In the genomic region with DNA sequence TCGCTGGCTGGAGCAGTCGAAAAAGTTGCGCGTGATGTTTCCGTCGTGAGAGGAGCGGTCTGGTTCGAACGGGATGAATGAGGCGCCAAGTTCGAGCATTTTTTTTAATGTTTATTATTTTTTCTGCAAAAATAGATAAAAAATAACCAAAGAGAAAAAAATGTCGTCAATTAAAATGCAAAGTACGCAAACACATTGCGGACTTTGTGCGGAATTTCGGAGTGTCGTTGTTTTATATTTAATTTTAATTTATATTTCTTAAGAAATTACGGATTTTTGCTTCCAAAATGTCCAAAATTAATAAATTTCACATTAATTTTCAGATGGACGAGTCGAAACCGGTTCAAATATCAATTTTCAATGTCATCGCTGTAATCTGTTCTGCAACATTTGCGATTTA, we compare ENCODE assay signal across 7 worm cellular contexts.
TF ChIP-seq lines count a peak whose summit lies in the region.

A gene (plus strand): TSS at position 78 of the 400 bp plus-strand sequence.
A gene (minus strand): TSS at position 133 of the 400 bp plus-strand sequence.

TF ChIP-seq in whole organism, L1 larva, 84 proteins besides CTCF, POLR2A, EP300 and RAD21 (continues in another document):
- TF ChIP-seq tbx-2 (tag; optimal IDR thresholded peaks at IDR 0.05; lab: Kevin White, UChicago) (peak; percentile 75), hpl-2 (GFP tag; optimal IDR thresholded peaks at IDR 0.05; lab: Kevin White, UChicago) (no peak), nhr-71 (tag; optimal IDR thresholded peaks at IDR 0.05; lab: Kevin White, UChicago) (peak; percentile 79), nhr-90 (tag; optimal IDR thresholded peaks at IDR 0.05; lab: Kevin White, UChicago; ENCODE audit: poor library complexity) (peak; percentile 71), ceh-90 (tag; optimal IDR thresholded peaks at IDR 0.05; lab: Kevin White, UChicago) (peak; percentile 17), aly-2 (tag; optimal IDR thresholded peaks at IDR 0.05; lab: Kevin White, UChicago) (peak; percentile 10), unc-130 (tag; optimal IDR thresholded peaks at IDR 0.05; lab: Kevin White, UChicago) (peak; percentile 95), sptf-1 (tag; optimal IDR thresholded peaks at IDR 0.05; lab: Kevin White, UChicago) (no peak), skn-1 (tag; optimal IDR thresholded peaks at IDR 0.05; lab: Kevin White, UChicago) (peak; percentile 55), Y116A8C.19 (tag; optimal IDR thresholded peaks at IDR 0.05; lab: Kevin White, UChicago; ENCODE audit: borderline replicate concordance) (no peak), dsc-1 (tag; optimal IDR thresholded peaks at IDR 0.05; lab: Kevin White, UChicago) (peak; percentile 75)

TF ChIP-seq in whole organism, L2 larva, 48 proteins besides CTCF, POLR2A, EP300 and RAD21 (continues in another document):
- TF ChIP-seq F13H6.1 (tag; optimal IDR thresholded peaks at IDR 0.05; lab: Kevin White, UChicago) (peak; percentile 15), ceh-82 (tag; optimal IDR thresholded peaks at IDR 0.05; lab: Kevin White, UChicago) (no peak), peb-1 (tag; optimal IDR thresholded peaks at IDR 0.05; lab: Kevin White, UChicago) (no peak), C34F6.9 (tag; optimal IDR thresholded peaks at IDR 0.05; lab: Kevin White, UChicago) (peak; percentile 85), lsy-2 (tag; optimal IDR thresholded peaks at IDR 0.05; lab: Kevin White, UChicago) (peak; percentile 45 to 83), aly-2 (tag; optimal IDR thresholded peaks at IDR 0.05; lab: Kevin White, UChicago) (no peak), unc-39 (tag; optimal IDR thresholded peaks at IDR 0.05; lab: Kevin White, UChicago) (no peak), zag-1 (tag; optimal IDR thresholded peaks at IDR 0.05; lab: Kevin White, UChicago) (no peak), dmd-4 (tag; optimal IDR thresholded peaks at IDR 0.05; lab: Kevin White, UChicago) (no peak), unc-55 (GFP tag; optimal IDR thresholded peaks at IDR 0.05; lab: Kevin White, UChicago) (peak; percentile 85), ztf-4 (tag; optimal IDR thresholded peaks at IDR 0.05; lab: Kevin White, UChicago) (peak; percentile 6), elt-1 (tag; optimal IDR thresholded peaks at IDR 0.05; lab: Kevin White, UChicago) (no peak), sma-3 (GFP tag; optimal IDR thresholded peaks at IDR 0.05; lab: Kevin White, UChicago) (peak; percentile 75)

TF ChIP-seq in whole organism, L3 larva, 47 proteins besides CTCF, POLR2A, EP300 and RAD21 (continues in another document):
- TF ChIP-seq elt-2 (tag; optimal IDR thresholded peaks at IDR 0.05; lab: Kevin White, UChicago) (peak; percentile 16), lsy-12 (tag; optimal IDR thresholded peaks at IDR 0.05; lab: Kevin White, UChicago) (no peak), hmg-11 (tag; optimal IDR thresholded peaks at IDR 0.05; lab: Kevin White, UChicago) (peak; percentile 50), sea-2 (GFP tag; optimal IDR thresholded peaks at IDR 0.05; lab: Kevin White, UChicago) (no peak), eor-1 (tag; optimal IDR thresholded peaks at IDR 0.05; lab: Kevin White, UChicago) (peak in 1 of 2 experiments; percentile 60), nhr-67 (tag; optimal IDR thresholded peaks at IDR 0.05; lab: Kevin White, UChicago) (no peak), R02D3.7 (tag; optimal IDR thresholded peaks at IDR 0.05; lab: Kevin White, UChicago) (peak; percentile 66), ceh-16 (tag; optimal IDR thresholded peaks at IDR 0.05; lab: Kevin White, UChicago) (no peak), ceh-9 (tag; optimal IDR thresholded peaks at IDR 0.05; lab: Kevin White, UChicago) (no peak), nhr-77 (tag; optimal IDR thresholded peaks at IDR 0.05; lab: Kevin White, UChicago) (no peak), nhr-43 (tag; optimal IDR thresholded peaks at IDR 0.05; lab: Kevin White, UChicago; ENCODE audit: poor library complexity, severe bottlenecking) (no peak), pqm-1 (tag; optimal IDR thresholded peaks at IDR 0.05; lab: Kevin White, UChicago) (no peak), elt-1 (tag; optimal IDR thresholded peaks at IDR 0.05; lab: Kevin White, UChicago) (no peak)

TF ChIP-seq in whole organism, L4 larva, 104 proteins besides CTCF, POLR2A, EP300 and RAD21 (continues in another document):
- no peak for TF ChIP-seq egl-27 (tag; optimal IDR thresholded peaks at IDR 0.05; lab: Kevin White, UChicago)
- TF ChIP-seq snpc-1.2 (GFP tag; IDR thresholded peaks at IDR 0.05; lab: Robert Waterston, UW) = no peak
- no peak for TF ChIP-seq T26A8.4 (GFP tag; IDR thresholded peaks at IDR 0.05; lab: Robert Waterston, UW)
- peak; percentile 17 for TF ChIP-seq nhr-6 (tag; optimal IDR thresholded peaks at IDR 0.05; lab: Kevin White, UChicago)
- no peak for TF ChIP-seq R02D3.7 (tag; optimal IDR thresholded peaks at IDR 0.05; lab: Kevin White, UChicago)
- no peak for TF ChIP-seq lir-3 (tag; optimal IDR thresholded peaks at IDR 0.05; lab: Kevin White, UChicago)
- no peak for TF ChIP-seq snpc-4 (tag; optimal IDR thresholded peaks at IDR 0.05; lab: Kevin White, UChicago)
- no peak for TF ChIP-seq D1046.2 (GFP tag; IDR thresholded peaks at IDR 0.05; lab: Robert Waterston, UW)
- no peak for TF ChIP-seq zip-11 (GFP tag; IDR thresholded peaks at IDR 0.05; lab: Robert Waterston, UW)
- TF ChIP-seq ceh-82 (tag; optimal IDR thresholded peaks at IDR 0.05; lab: Kevin White, UChicago) = no peak
- no peak for TF ChIP-seq aly-2 (tag; optimal IDR thresholded peaks at IDR 0.05; lab: Kevin White, UChicago)
- TF ChIP-seq zfp-2 (tag; optimal IDR thresholded peaks at IDR 0.05; lab: Kevin White, UChicago) = no peak
- no peak for TF ChIP-seq mdt-29 (GFP tag; IDR thresholded peaks at IDR 0.05; lab: Robert Waterston, UW)
- TF ChIP-seq nhr-11 (tag; optimal IDR thresholded peaks at IDR 0.05; lab: Kevin White, UChicago) = no peak

TF ChIP-seq in whole organism, late embryonic, 69 proteins besides CTCF, POLR2A, EP300 and RAD21:
- TF ChIP-seq hlh-8 (tag; optimal IDR thresholded peaks at IDR 0.05; lab: Kevin White, UChicago) = no peak
- TF ChIP-seq elt-2 (tag; optimal IDR thresholded peaks at IDR 0.05; lab: Kevin White, UChicago) = no peak
- no peak for TF ChIP-seq C08G9.2 (tag; optimal IDR thresholded peaks at IDR 0.05; lab: Kevin White, UChicago)
- peak; percentile 13 for TF ChIP-seq unc-42 (tag; optimal IDR thresholded peaks at IDR 0.05; lab: Kevin White, UChicago)
- peak; percentile 29 for TF ChIP-seq ref-2 (tag; optimal IDR thresholded peaks at IDR 0.05; lab: Kevin White, UChicago)

TF ChIP-seq in whole organism, mixed stage, embryonic, 35 proteins besides CTCF, POLR2A, EP300 and RAD21:
- TF ChIP-seq lsy-2 (tag; optimal IDR thresholded peaks at IDR 0.05; lab: Kevin White, UChicago) (peak; percentile 62), drap-1 (GFP tag; optimal IDR thresholded peaks at IDR 0.05; lab: Kevin White, UChicago) (no peak), pha-4 (tag; optimal IDR thresholded peaks at IDR 0.05; lab: Kevin White, UChicago) (no peak), nhr-237 (tag; optimal IDR thresholded peaks at IDR 0.05; lab: Kevin White, UChicago) (peak; percentile 27), unc-39 (tag; optimal IDR thresholded peaks at IDR 0.05; lab: Kevin White, UChicago) (no peak), ces-1 (GFP tag; optimal IDR thresholded peaks at IDR 0.05; lab: Kevin White, UChicago) (peak; percentile 91)

TF ChIP-seq in whole organism, young adult, 124 proteins besides CTCF, POLR2A, EP300 and RAD21 (continues in another document):
- TF ChIP-seq sdz-38 (tag; optimal IDR thresholded peaks at IDR 0.05; lab: Kevin White, UChicago) (no peak), hsf-1 (GFP tag; IDR thresholded peaks at IDR 0.05; lab: Robert Waterston, UW) (no peak), snpc-3.4 (tag; optimal IDR thresholded peaks at IDR 0.05; lab: Kevin White, UChicago) (peak; percentile 12), attf-3 (GFP tag; conservative IDR thresholded peaks at IDR 0.05; lab: Robert Waterston, UW) (peak; percentile 94), lsy-27 (tag; optimal IDR thresholded peaks at IDR 0.05; lab: Kevin White, UChicago; ENCODE audit: borderline replicate concordance, insufficient read depth) (no peak), chd-7 (tag; optimal IDR thresholded peaks at IDR 0.05; lab: Kevin White, UChicago) (no peak), dpff-1 (tag; optimal IDR thresholded peaks at IDR 0.05; lab: Kevin White, UChicago) (no peak), snpc-4 (GFP tag; optimal IDR thresholded peaks at IDR 0.05; lab: Kevin White, UChicago) (no peak), snpc-4 (tag; optimal IDR thresholded peaks at IDR 0.05; lab: Kevin White, UChicago) (peak in 1 of 4 experiments; percentile 64), F33H1.4 (GFP tag; IDR thresholded peaks at IDR 0.05; lab: Robert Waterston, UW) (no peak), lsl-1 (GFP tag; optimal IDR thresholded peaks at IDR 0.05; lab: Kevin White, UChicago) (peak; percentile 3), pbrm-1 (GFP tag; IDR thresholded peaks at IDR 0.05; lab: Robert Waterston, UW) (no peak), efl-1 (GFP tag; optimal IDR thresholded peaks at IDR 0.05; lab: Kevin White, UChicago) (peak; percentile 11), mcd-1 (GFP tag; IDR thresholded peaks at IDR 0.05; lab: Robert Waterston, UW) (peak; percentile 57), F22D6.2 (tag; optimal IDR thresholded peaks at IDR 0.05; lab: Kevin White, UChicago) (no peak), egrh-3 (GFP tag; IDR thresholded peaks at IDR 0.05; lab: Robert Waterston, UW) (no peak), ceh-100 (GFP tag; IDR thresholded peaks at IDR 0.05; lab: Robert Waterston, UW) (peak; percentile 74), lin-54 (GFP tag; optimal IDR thresholded peaks at IDR 0.05; lab: Kevin White, UChicago) (peak; percentile 38), aptf-3 (GFP tag; IDR thresholded peaks at IDR 0.05; lab: Robert Waterston, UW) (no peak), F10E7.11 (tag; optimal IDR thresholded peaks at IDR 0.05; lab: Kevin White, UChicago) (no peak), ceh-58 (GFP tag; IDR thresholded peaks at IDR 0.05; lab: Robert Waterston, UW) (no peak), lin-35 (GFP tag; optimal IDR thresholded peaks at IDR 0.05; lab: Kevin White, UChicago) (peak in 1 of 3 experiments; percentile 83), attf-5 (GFP tag; optimal IDR thresholded peaks at IDR 0.05; lab: Kevin White, UChicago) (peak; percentile 91), him-1 (tag; optimal IDR thresholded peaks at IDR 0.05; lab: Kevin White, UChicago) (no peak), B0336.3 (GFP tag; IDR thresholded peaks at IDR 0.05; lab: Robert Waterston, UW) (no peak), B0035.1 (tag; optimal IDR thresholded peaks at IDR 0.05; lab: Kevin White, UChicago) (no peak), atf-7 (tag; optimal IDR thresholded peaks at IDR 0.05; lab: Kevin White, UChicago) (no peak), zim-3 (tag; optimal IDR thresholded peaks at IDR 0.05; lab: Kevin White, UChicago) (no peak), madf-6 (GFP tag; IDR thresholded peaks at IDR 0.05; lab: Robert Waterston, UW) (peak; percentile 34; the same call in 1 of the 2 replicates), athp-1 (tag; optimal IDR thresholded peaks at IDR 0.05; lab: Kevin White, UChicago) (peak; percentile 4), tbp1 (GFP tag; optimal IDR thresholded peaks at IDR 0.05; lab: Kevin White, UChicago) (no peak), akir-1 (GFP tag; optimal IDR thresholded peaks at IDR 0.05; lab: Kevin White, UChicago) (no peak), nhr-120 (GFP tag; IDR thresholded peaks at IDR 0.05; lab: Robert Waterston, UW) (no peak)
